Fruit fly (Drosophila melanogaster) whole organism, prepupa: Measurements from ENCODE around the gene Rab9Fa.
A peak's percentile ranks its signal among the peaks of the same experiment; 100 is the strongest.

Experiments
- CG32006 ChIP-seq: fragments of 200-800 bp; sonication (Bioruptor generic); optimal IDR thresholded peaks from 3 replicates; lab custom pipeline; 2017; ENCODE audit warnings: missing biosample characterization, mild to moderate bottlenecking, missing genetic modification characterization
- CG3919 ChIP-seq: fragments of 200-800 bp; sonication (Bioruptor generic); optimal IDR thresholded peaks from 3 replicates; lab custom pipeline; 2016; ENCODE audit warnings: missing biosample characterization, missing genetic modification characterization
- CG9139 ChIP-seq: fragments of 200-800 bp; sonication (Bioruptor generic); optimal IDR thresholded peaks from 3 replicates; lab custom pipeline; 2017; ENCODE audit warnings: missing biosample characterization, mild to moderate bottlenecking, missing genetic modification characterization
- Hr39 ChIP-seq: fragments of 200-800 bp; sonication (Bioruptor generic); optimal IDR thresholded peaks from 2 replicates; lab custom pipeline; 2016; ENCODE audit warnings: missing biosample characterization, missing genetic modification characterization
- Sox14 ChIP-seq: fragments of 200-800 bp; sonication (Bioruptor generic); optimal IDR thresholded peaks from 3 replicates; lab custom pipeline; 2016; ENCODE audit warnings: missing biosample characterization, missing genetic modification characterization

DNA sequence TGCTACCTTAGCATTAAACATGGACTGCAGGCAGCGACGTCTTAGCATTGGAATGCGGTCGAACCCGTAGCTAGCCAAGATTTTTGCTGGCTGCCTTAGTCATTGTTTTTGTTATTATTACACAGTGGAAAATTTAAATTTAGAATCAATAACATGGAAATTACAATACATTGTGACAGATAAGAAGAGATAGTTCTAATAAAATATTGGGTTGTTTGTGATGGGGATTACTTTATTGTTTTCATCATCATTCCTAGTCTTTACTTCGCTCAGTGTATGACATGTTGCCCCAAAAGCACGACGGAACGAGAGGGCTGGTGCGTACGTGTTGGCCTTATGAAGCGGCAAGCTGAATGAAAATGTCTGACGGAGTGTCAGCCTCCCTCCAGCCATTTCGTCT, 14.2 kb downstream of the Rab9Fa start:
- TF ChIP-seq Sox14 (peak; percentile 70), Hr39 (GFP tag; lab: Kevin White, UChicago) (peak; percentile 61), CG32006 (GFP tag; lab: Kevin White, UChicago) (peak; percentile 87), CG9139 (GFP tag; lab: Kevin White, UChicago) (peak; percentile 81), CG3919 (peak; percentile 90)
